Worm (Caenorhabditis elegans) whole organism, young adult: ENCODE data around the gene ceh-43.

ENCODE experiments used
- B0261.1 ChIP-seq: sonication (generic microtip); optimal IDR thresholded peaks from 2 replicates; lab custom pipeline; 2016; ENCODE audit warnings: mild to moderate bottlenecking, missing genetic modification characterization, moderate library complexity, missing compliant biosample characterization
- D2030.7 ChIP-seq: fragments of 200-800 bp; sonication (Bioruptor generic); IDR thresholded peaks from 2 replicates; pipeline ENCODE4 v1.3.6; 2022; ENCODE audit warnings: missing genetic modification reagents, missing genetic modification characterization, missing compliant biosample characterization
- aptf-3 ChIP-seq: fragments of 200-800 bp; sonication (Bioruptor generic); IDR thresholded peaks from 2 replicates; pipeline ENCODE4 v1.3.6; 2022; ENCODE audit warnings: missing genetic modification characterization, missing compliant biosample characterization
- cebp-1 ChIP-seq, 2 experiments: fragments of 200-800 bp in 1 of 2; sonication (Bioruptor generic) in 1 of 2; sonication (generic microtip) in 1 of 2; IDR thresholded peaks in 1 of 2; optimal IDR thresholded peaks in 1 of 2; 2 replicates each; pipeline versions ENCODE4 v1.3.6 to Lab custom; 2017 to 2022; ENCODE audit warnings: missing compliant biosample characterization in 2 of 2, missing genetic modification characterization in 2 of 2, mild to moderate bottlenecking in 1 of 2, missing genetic modification reagents in 1 of 2, moderate library complexity in 1 of 2
- ceh-100 ChIP-seq: fragments of 200-800 bp; sonication (Bioruptor generic); IDR thresholded peaks from 2 replicates; pipeline ENCODE4 v1.3.6; 2022; ENCODE audit warnings: missing genetic modification reagents, missing genetic modification characterization, missing compliant biosample characterization
- egrh-3 ChIP-seq: fragments of 200-800 bp; sonication (Bioruptor generic); IDR thresholded peaks from 2 replicates; pipeline ENCODE4 v1.3.6; 2022; ENCODE audit warnings: missing genetic modification reagents, missing genetic modification characterization, missing compliant biosample characterization
- lag-1 ChIP-seq: fragments of 200-800 bp; sonication (Bioruptor generic); IDR thresholded peaks from 2 replicates; pipeline ENCODE4 v1.3.6; 2022; ENCODE audit warnings: missing genetic modification reagents, missing genetic modification characterization, missing compliant biosample characterization
- madf-8 ChIP-seq: fragments of 200-800 bp; sonication (Bioruptor generic); conservative IDR thresholded peaks from 2 replicates; pipeline ENCODE4 v1.3.6; 2022; ENCODE audit warnings: missing genetic modification reagents, missing genetic modification characterization, missing compliant biosample characterization
- nhr-120 ChIP-seq: fragments of 200-800 bp; sonication (Bioruptor generic); IDR thresholded peaks from 2 replicates; pipeline ENCODE4 v1.3.6; 2022; ENCODE audit warnings: missing genetic modification characterization, missing compliant biosample characterization
- pha-4 ChIP-seq: fragments of 150-350 bp; sonication (generic microtip); optimal IDR thresholded peaks from 2 replicates; lab custom pipeline; 2014; ENCODE audit warnings: missing biosample characterization, missing genetic modification reagents, missing genetic modification characterization
- snpc-1.3 ChIP-seq: sonication (generic microtip); optimal IDR thresholded peaks from 2 replicates; lab custom pipeline; 2017; ENCODE audit warnings: missing genetic modification characterization, mild to moderate bottlenecking, missing compliant biosample characterization, antibody characterized with exemption, moderate library complexity, missing genotype, missing genetic modification reagents; ENCODE audit not compliant: insufficient read depth
- snpc-4 ChIP-seq, 5 experiments: fragments of 150-350 bp in 1 of 5; sonication (generic microtip) in 4 of 5; optimal IDR thresholded peaks; 2 replicates each; lab custom pipeline; 2014 to 2018; ENCODE audit warnings: missing genetic modification characterization in 5 of 5, missing biosample characterization in 3 of 5, antibody characterized with exemption in 2 of 5, mild to moderate bottlenecking in 2 of 5, missing compliant biosample characterization in 2 of 5, missing genotype in 2 of 5, moderate library complexity in 2 of 5, missing genetic modification reagents in 1 of 5
- somi-1 ChIP-seq: fragments of 200-800 bp; sonication (Bioruptor generic); optimal IDR thresholded peaks from 2 replicates; lab custom pipeline; 2018; ENCODE audit warnings: mild to moderate bottlenecking, missing genetic modification characterization, missing compliant biosample characterization
- tbp1 ChIP-seq: fragments of 200-800 bp; sonication (Bioruptor generic); optimal IDR thresholded peaks from 2 replicates; lab custom pipeline; 2018; ENCODE audit warnings: mild to moderate bottlenecking, missing genetic modification characterization, missing compliant biosample characterization

DNA sequence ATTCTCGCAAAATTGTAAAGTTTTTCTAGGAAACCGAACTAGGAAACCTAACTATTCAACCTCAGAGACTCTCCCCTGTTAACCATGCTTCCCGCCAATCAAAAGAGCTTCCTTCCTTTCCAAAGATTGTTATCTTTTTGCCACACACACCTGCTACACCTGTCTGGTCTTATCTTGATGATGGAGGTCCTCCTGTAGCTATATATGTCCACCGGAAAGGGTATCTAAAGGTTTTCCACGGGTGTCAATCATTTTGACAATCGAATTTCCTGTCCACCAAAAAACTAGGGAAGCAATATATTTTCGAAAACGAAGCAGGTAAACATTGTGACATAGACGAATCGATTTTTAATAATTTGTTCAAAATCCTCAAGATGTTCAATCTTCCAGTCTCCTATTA is 4.0 kb upstream of the ceh-43 start:
- TF ChIP-seq D2030.7 (GFP tag; lab: Robert Waterston, UW) (no peak), tbp1 (GFP tag; lab: Kevin White, UChicago) (no peak), cebp-1 (GFP tag; IDR thresholded peaks at IDR 0.05; lab: Robert Waterston, UW) (no peak), cebp-1 (tag; optimal IDR thresholded peaks at IDR 0.05; lab: Kevin White, UChicago) (no peak), B0261.1 (tag; lab: Kevin White, UChicago) (no peak), ceh-100 (GFP tag; lab: Robert Waterston, UW) (no peak), madf-8 (no peak), aptf-3 (GFP tag; lab: Robert Waterston, UW) (no peak), snpc-4 (GFP tag; optimal IDR thresholded peaks at IDR 0.05; lab: Kevin White, UChicago) (no peak), snpc-4 (tag; optimal IDR thresholded peaks at IDR 0.05; lab: Kevin White, UChicago) (no peak), lag-1 (no peak), egrh-3 (GFP tag; lab: Robert Waterston, UW) (no peak), somi-1 (GFP tag; lab: Kevin White, UChicago) (no peak), nhr-120 (GFP tag; lab: Robert Waterston, UW) (no peak), snpc-1.3 (no peak), pha-4 (tag; lab: Kevin White, UChicago) (no peak)
